Worm (Caenorhabditis elegans): ENCODE data around the gene R02D3.8.

R02D3.8 gene

ce11 chrIV:295734-296201 is 38.8 kb upstream of the R02D3.8 start (continued):
- TF ChIP-seq C17E4.6 (GFP tag; IDR thresholded peaks at IDR 0.05), result no peak
- TF ChIP-seq Y56A3A.18 (GFP tag; IDR thresholded peaks at IDR 0.05), result no peak
- no peak for TF ChIP-seq hmg-1.2 (GFP tag; IDR thresholded peaks at IDR 0.05)

ce11 chrIV:294737-295136 is 37.7 kb upstream of the R02D3.8 start:
- 0 out of 2 replicates have a peak, but pooled peaks have one; percentile 21 for TF ChIP-seq madf-3 (GFP tag; IDR thresholded peaks at IDR 0.05)
- TF ChIP-seq mcd-1 (GFP tag; IDR thresholded peaks at IDR 0.05), result no peak
- TF ChIP-seq cebp-1 (GFP tag; IDR thresholded peaks at IDR 0.05), result no peak
- TF ChIP-seq cebp-1 (tag; optimal IDR thresholded peaks at IDR 0.05), result peak; percentile 10
- 0 out of 2 replicates have a peak, but pooled peaks have one; percentile 37 for TF ChIP-seq lin-26 (GFP tag; IDR thresholded peaks at IDR 0.05)
- peak; percentile 9 for TF ChIP-seq attf-5 (GFP tag; optimal IDR thresholded peaks at IDR 0.05)
- TF ChIP-seq B0336.3 (GFP tag; IDR thresholded peaks at IDR 0.05), result no peak
- TF ChIP-seq unc-62 (GFP tag; optimal IDR thresholded peaks at IDR 0.05), result no peak
- 0 out of 2 replicates have a peak, but pooled peaks have one; percentile 17 for TF ChIP-seq nhr-120 (GFP tag; IDR thresholded peaks at IDR 0.05)
- TF ChIP-seq nfyb-1 (GFP tag; IDR thresholded peaks at IDR 0.05), result 0 out of 2 replicates have a peak, but pooled peaks have one; percentile 25
- no peak for TF ChIP-seq tbp1 (GFP tag; optimal IDR thresholded peaks at IDR 0.05)
- no peak for TF ChIP-seq chd-7 (tag; optimal IDR thresholded peaks at IDR 0.05)

- TF ChIP-seq madf-3 (GFP tag; IDR thresholded peaks at IDR 0.05) (no peak), cebp-2 (GFP tag; IDR thresholded peaks at IDR 0.05) (0 out of 2 replicates have a peak, but pooled peaks have one; percentile 5), let-526 (GFP tag; IDR thresholded peaks at IDR 0.05) (0 out of 2 replicates have a peak, but pooled peaks have one; percentile 36)
Measured at ce11 chrIV:293995-294700, 37.1 kb upstream of the R02D3.8 start.

- no peak for TF ChIP-seq ceh-91 (GFP tag; IDR thresholded peaks at IDR 0.05)
- TF ChIP-seq ceh-100 (GFP tag; IDR thresholded peaks at IDR 0.05), result no peak
- TF ChIP-seq lag-1 (GFP tag; IDR thresholded peaks at IDR 0.05), result no peak
- 0 out of 2 replicates have a peak, but pooled peaks have one; percentile 65 for TF ChIP-seq Y53G8AR.9 (GFP tag; conservative IDR thresholded peaks at IDR 0.05)
- no peak for TF ChIP-seq somi-1 (GFP tag; optimal IDR thresholded peaks at IDR 0.05)
- TF ChIP-seq hmg-1.2 (GFP tag; IDR thresholded peaks at IDR 0.05), result no peak
Measured at ce11 chrIV:293163-293755, 36.3 kb upstream of the R02D3.8 start.

- peak; percentile 4; the same call in 1 of the 2 replicates for TF ChIP-seq mcd-1 (GFP tag; IDR thresholded peaks at IDR 0.05)
- TF ChIP-seq ekl-4 (GFP tag; IDR thresholded peaks at IDR 0.05), result 0 out of 2 replicates have a peak, but pooled peaks have one; percentile 16
- peak; percentile 60; the same call in 1 of the 2 replicates for TF ChIP-seq Y53G8AR.9 (GFP tag; conservative IDR thresholded peaks at IDR 0.05)
- peak; percentile 30 for TF ChIP-seq chd-7 (tag; optimal IDR thresholded peaks at IDR 0.05)
- TF ChIP-seq mel-28 (tag; optimal IDR thresholded peaks at IDR 0.05; ENCODE audit: borderline replicate concordance), result no peak
- no peak for TF ChIP-seq gei-17 (GFP tag; optimal IDR thresholded peaks at IDR 0.05)
- peak; percentile 19 for TF ChIP-seq ZK185.1 (tag; optimal IDR thresholded peaks at IDR 0.05; ENCODE audit: poor library complexity, severe bottlenecking)
- TF ChIP-seq nhr-80 (tag; optimal IDR thresholded peaks at IDR 0.05), result peak; percentile 80
- peak; percentile 68 for TF ChIP-seq repo-1 (tag; optimal IDR thresholded peaks at IDR 0.05)
- no peak for TF ChIP-seq ceh-27 (GFP tag; optimal IDR thresholded peaks at IDR 0.05)
- peak; percentile 66 for TF ChIP-seq B0336.3 (GFP tag; IDR thresholded peaks at IDR 0.05)
- peak; percentile 20 for TF ChIP-seq lin-54 (GFP tag; optimal IDR thresholded peaks at IDR 0.05)
- TF ChIP-seq nhr-90 (tag; optimal IDR thresholded peaks at IDR 0.05), result peak; percentile 42
- TF ChIP-seq pbrm-1 (GFP tag; IDR thresholded peaks at IDR 0.05), result peak; percentile 53; the same call in 1 of the 2 replicates
- no peak for TF ChIP-seq ztf-18 (tag; optimal IDR thresholded peaks at IDR 0.05)
- TF ChIP-seq cebp-1 (GFP tag; IDR thresholded peaks at IDR 0.05), result 0 out of 2 replicates have a peak, but pooled peaks have one; percentile 17
- TF ChIP-seq cebp-1 (tag; optimal IDR thresholded peaks at IDR 0.05), result peak; percentile 47
- peak; percentile 41 to 66 for TF ChIP-seq let-607 (tag; optimal IDR thresholded peaks at IDR 0.05)
- peak; percentile 34 for TF ChIP-seq tbp1 (GFP tag; optimal IDR thresholded peaks at IDR 0.05)
- peak; percentile 49 for TF ChIP-seq tlf-1 (GFP tag; optimal IDR thresholded peaks at IDR 0.05)
- TF ChIP-seq unc-62 (GFP tag; optimal IDR thresholded peaks at IDR 0.05), result peak; percentile 20
- TF ChIP-seq madf-10 (tag; optimal IDR thresholded peaks at IDR 0.05), result peak; percentile 45
- peak; percentile 18 for TF ChIP-seq pha-4 (tag; optimal IDR thresholded peaks at IDR 0.05)
Measured at ce11 chrIV:291851-292367, 34.9 kb upstream of the R02D3.8 start.
